Fruit fly (Drosophila melanogaster): ENCODE measurements around the gene CG42832.

The CG42832 gene

dm6 chr3L:11587720-11588580 lies 22.0 kb upstream of the CG42832 start, which contains the start of gene rt (continued):
- TF ChIP-seq CG43689 (GFP tag; IDR thresholded peaks at IDR 0.05) (no peak), CG30020 (tag; optimal IDR thresholded peaks at IDR 0.05) (peak; percentile 39), her (GFP tag; optimal IDR thresholded peaks at IDR 0.05) (no peak), gem (tag; optimal IDR thresholded peaks at IDR 0.05) (peak; percentile 79), disco-r (GFP tag; optimal IDR thresholded peaks at IDR 0.05) (no peak), HLH3B (GFP tag; IDR thresholded peaks at IDR 0.05) (peak; percentile 43; the same call in 1 of the 2 replicates), insv (GFP tag; optimal IDR thresholded peaks at IDR 0.05) (no peak), CG32772 (GFP tag; IDR thresholded peaks at IDR 0.05) (0 out of 2 replicates have a peak, but pooled peaks have one; percentile 27), CG18476 (GFP tag; optimal IDR thresholded peaks at IDR 0.05) (peak; percentile 36), ttk (GFP tag; IDR thresholded peaks at IDR 0.05) (no peak), CG34376 (GFP tag; optimal IDR thresholded peaks at IDR 0.05) (no peak), CG10321 (GFP tag; IDR thresholded peaks at IDR 0.05) (no peak), CG15479 (GFP tag; optimal IDR thresholded peaks at IDR 0.05) (no peak), dpn (GFP tag; optimal IDR thresholded peaks at IDR 0.05) (peak in 1 of 2 experiments; percentile 40), maf-S (GFP tag; optimal IDR thresholded peaks at IDR 0.05) (no peak), sr (GFP tag; IDR thresholded peaks at IDR 0.05) (no peak), ATbp (GFP tag; optimal IDR thresholded peaks at IDR 0.05) (peak; percentile 61), Sry-δ (GFP tag; optimal IDR thresholded peaks at IDR 0.05) (no peak), CG11093 (GFP tag; IDR thresholded peaks at IDR 0.05) (peak; percentile 71; the same call in 2 of the 3 replicates), CG14667 (GFP tag; IDR thresholded peaks at IDR 0.05) (no peak), ro (GFP tag; IDR thresholded peaks at IDR 0.05) (no peak), tx (GFP tag; optimal IDR thresholded peaks at IDR 0.05) (no peak), Eip74EF (GFP tag; optimal IDR thresholded peaks at IDR 0.05) (peak in 1 of 2 experiments; percentile 11), gce (GFP tag; IDR thresholded peaks at IDR 0.05) (no peak), slou (GFP tag; optimal IDR thresholded peaks at IDR 0.05) (no peak), Spps (tag; optimal IDR thresholded peaks at IDR 0.05) (peak; percentile 44), CG3407 (GFP tag; optimal IDR thresholded peaks at IDR 0.05) (peak; percentile 68), Taf1 (GFP tag; IDR thresholded peaks at IDR 0.05) (no peak), dm (GFP tag; optimal IDR thresholded peaks at IDR 0.05) (no peak), dmrt99B (tag; optimal IDR thresholded peaks at IDR 0.05) (peak; percentile 53), cg (GFP tag; optimal IDR thresholded peaks at IDR 0.05) (no peak), CG13296 (GFP tag; optimal IDR thresholded peaks at IDR 0.05) (peak; percentile 29), CoRest (tag; optimal IDR thresholded peaks at IDR 0.05) (peak; percentile 70), nerfin-1 (tag; optimal IDR thresholded peaks at IDR 0.05) (peak; percentile 70), bsh (GFP tag; optimal IDR thresholded peaks at IDR 0.05) (peak; percentile 52 to 77), CG9437 (GFP tag; optimal IDR thresholded peaks at IDR 0.05) (peak; percentile 21), CG10979 (tag; optimal IDR thresholded peaks at IDR 0.05) (peak; percentile 81), CG10209 (GFP tag; optimal IDR thresholded peaks at IDR 0.05) (peak; percentile 18), CG4617 (GFP tag; optimal IDR thresholded peaks at IDR 0.05; ENCODE audit: borderline replicate concordance) (no peak), CG8290 (GFP tag; optimal IDR thresholded peaks at IDR 0.05) (peak; percentile 25), CG8290 (tag; optimal IDR thresholded peaks at IDR 0.05) (no peak), Elba2 (GFP tag; optimal IDR thresholded peaks at IDR 0.05) (no peak), sna (GFP tag; IDR thresholded peaks at IDR 0.05; ENCODE audit: partially characterized antibody) (no peak), CG1832 (GFP tag; optimal IDR thresholded peaks at IDR 0.05) (no peak), Drgx (GFP tag; IDR thresholded peaks at IDR 0.05) (peak; percentile 77), pita (GFP tag; optimal IDR thresholded peaks at IDR 0.05) (no peak), CG17361 (GFP tag; IDR thresholded peaks at IDR 0.05) (peak; percentile 68), Optix (GFP tag; IDR thresholded peaks at IDR 0.05) (no peak), sima (GFP tag; optimal IDR thresholded peaks at IDR 0.05) (no peak)

All from whole organism, embryonic.